Fruit fly (Drosophila melanogaster): ENCODE measurements around the gene CG33257.

The CG33257 gene

DNA sequence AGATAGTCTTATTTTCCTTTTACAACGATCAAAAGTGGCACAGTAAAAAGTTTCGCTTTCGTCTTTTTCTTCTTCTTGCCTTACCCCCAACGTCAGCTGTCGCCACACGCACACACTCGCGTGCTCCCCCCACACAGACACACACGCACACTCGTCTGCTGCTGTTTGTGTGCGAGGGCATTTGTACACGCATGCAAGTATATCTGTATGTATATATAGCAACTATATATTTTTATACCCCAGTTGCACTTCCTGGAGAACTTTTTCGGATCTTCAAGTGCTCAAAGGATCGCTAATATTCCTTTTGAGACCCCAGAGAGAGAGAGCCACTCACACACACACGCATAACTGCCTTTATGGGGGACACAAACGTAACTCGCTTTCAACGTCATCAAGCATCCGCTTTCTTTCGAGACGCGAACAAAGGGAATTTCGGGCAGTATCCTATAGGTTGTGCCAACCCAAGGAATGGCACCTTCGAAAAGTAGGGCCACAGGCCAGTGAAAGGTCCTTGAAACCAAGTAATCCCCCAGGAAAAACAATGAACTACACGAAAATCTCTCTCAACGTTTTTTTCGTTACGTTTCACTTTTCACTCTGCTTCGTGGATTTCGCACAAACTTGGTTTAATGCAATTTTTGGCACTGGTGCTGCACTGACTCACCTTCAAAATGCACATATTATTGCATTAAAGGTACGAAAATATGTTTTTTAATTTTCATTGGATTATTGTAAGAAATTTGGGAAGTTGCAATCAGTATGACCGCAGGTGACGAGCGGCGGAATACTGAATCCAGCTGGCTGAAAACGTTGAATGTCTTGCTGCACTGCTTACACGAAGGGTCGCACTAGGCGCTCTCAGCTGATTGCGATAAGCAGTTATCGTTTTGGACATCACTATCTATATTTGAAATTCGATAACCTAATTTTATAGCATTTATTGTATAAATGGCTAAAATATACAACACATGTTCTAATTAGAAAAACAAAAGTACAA lies 31.9 kb downstream of the CG33257 start, which contains the start of gene roq (continued):
- no peak for TF ChIP-seq CG8281 (tag; optimal IDR thresholded peaks at IDR 0.05)
- TF ChIP-seq Sin3A (optimal IDR thresholded peaks at IDR 0.05): peak; percentile 19
- TF ChIP-seq CG14710 (tag; optimal IDR thresholded peaks at IDR 0.05): peak; percentile 57
- no peak for TF ChIP-seq dysf (GFP tag; IDR thresholded peaks at IDR 0.05)
- peak; percentile 43 for TF ChIP-seq zen (tag; optimal IDR thresholded peaks at IDR 0.05)
- TF ChIP-seq pb (GFP tag; optimal IDR thresholded peaks at IDR 0.05): no peak
- TF ChIP-seq CG13624 (GFP tag; optimal IDR thresholded peaks at IDR 0.05): peak; percentile 12
- TF ChIP-seq amos (GFP tag; IDR thresholded peaks at IDR 0.05; ENCODE audit: partially characterized antibody): peak; percentile 59; the same call in 1 of the 2 replicates
- no peak for TF ChIP-seq CG15696 (tag; optimal IDR thresholded peaks at IDR 0.05)
- peak; percentile 72; the same call in 1 of the 2 replicates for TF ChIP-seq CG13287 (GFP tag; IDR thresholded peaks at IDR 0.05; ENCODE audit: partially characterized antibody)
- no peak for TF ChIP-seq Fer3 (tag; optimal IDR thresholded peaks at IDR 0.05)
- TF ChIP-seq CG8944 (GFP tag; optimal IDR thresholded peaks at IDR 0.05): no peak
- TF ChIP-seq trem (tag; optimal IDR thresholded peaks at IDR 0.05): peak; percentile 68
- TF ChIP-seq sug (tag; optimal IDR thresholded peaks at IDR 0.05): peak; percentile 93
- TF ChIP-seq stwl (tag; optimal IDR thresholded peaks at IDR 0.05): peak; percentile 88
- TF ChIP-seq CG3407 (GFP tag; optimal IDR thresholded peaks at IDR 0.05): no peak
- TF ChIP-seq eve (GFP tag; optimal IDR thresholded peaks at IDR 0.05): no peak
- no peak for TF ChIP-seq CG11398 (GFP tag; optimal IDR thresholded peaks at IDR 0.05)
- peak; percentile 1 for TF ChIP-seq CG12299 (tag; optimal IDR thresholded peaks at IDR 0.05)
- TF ChIP-seq CG13296 (GFP tag; optimal IDR thresholded peaks at IDR 0.05): no peak
- TF ChIP-seq cg (GFP tag; optimal IDR thresholded peaks at IDR 0.05): peak; percentile 98
- TF ChIP-seq ash1 (GFP tag; optimal IDR thresholded peaks at IDR 0.05): no peak
- peak; percentile 70 for TF ChIP-seq Ets97D (GFP tag; optimal IDR thresholded peaks at IDR 0.05)
- TF ChIP-seq CTCF (GFP tag; optimal IDR thresholded peaks at IDR 0.05): peak; percentile 28
- 0 out of 3 replicates have a peak, but pooled peaks have one; percentile 46 for TF ChIP-seq Dbx (GFP tag; IDR thresholded peaks at IDR 0.05)
- peak in 2 of 3 experiments; percentile 28 to 82 for TF ChIP-seq Stat92E (GFP tag; optimal IDR thresholded peaks at IDR 0.05)
- no peak for TF ChIP-seq az2 (GFP tag; optimal IDR thresholded peaks at IDR 0.05)
- no peak for TF ChIP-seq vnd (GFP tag; IDR thresholded peaks at IDR 0.05; ENCODE audit: partially characterized antibody)
- TF ChIP-seq gce (GFP tag; IDR thresholded peaks at IDR 0.05): no peak
- no peak for TF ChIP-seq CG4820 (GFP tag; optimal IDR thresholded peaks at IDR 0.05)
- no peak for TF ChIP-seq nau (GFP tag; optimal IDR thresholded peaks at IDR 0.05)
- peak; percentile 46; the same call in 1 of the 2 replicates for TF ChIP-seq ato (GFP tag; IDR thresholded peaks at IDR 0.05; ENCODE audit: partially characterized antibody)
- no peak for TF ChIP-seq CG6175 (GFP tag; IDR thresholded peaks at IDR 0.05)
- peak; percentile 17 for TF ChIP-seq NC2β (GFP tag; optimal IDR thresholded peaks at IDR 0.05)
- TF ChIP-seq CG1603 (tag; optimal IDR thresholded peaks at IDR 0.05): peak; percentile 85
- peak; percentile 45 for TF ChIP-seq vvl (GFP tag; IDR thresholded peaks at IDR 0.05)
- peak; percentile 1 for TF ChIP-seq Xbp1 (GFP tag; optimal IDR thresholded peaks at IDR 0.05)
- no peak for TF ChIP-seq CG12219 (GFP tag; optimal IDR thresholded peaks at IDR 0.05)
- peak; percentile 50; the same call in 1 of the 3 replicates for TF ChIP-seq mld (GFP tag; IDR thresholded peaks at IDR 0.05; ENCODE audit: partially characterized antibody)
- TF ChIP-seq Elba2 (GFP tag; optimal IDR thresholded peaks at IDR 0.05): peak; percentile 68
- peak; percentile 91 for TF ChIP-seq grn (GFP tag; optimal IDR thresholded peaks at IDR 0.05)
- peak; percentile 91 for TF ChIP-seq Dref (GFP tag; IDR thresholded peaks at IDR 0.05)
- TF ChIP-seq CG12659 (GFP tag; optimal IDR thresholded peaks at IDR 0.05): peak; percentile 61
- peak; percentile 93 for TF ChIP-seq CG17385 (GFP tag; optimal IDR thresholded peaks at IDR 0.05)
- no peak; the same call in 2 of the 3 replicates for TF ChIP-seq row (GFP tag; IDR thresholded peaks at IDR 0.05)
- TF ChIP-seq CG18262 (tag; optimal IDR thresholded peaks at IDR 0.05): no peak
- peak; percentile 3 for TF ChIP-seq cad (GFP tag; optimal IDR thresholded peaks at IDR 0.05)
- TF ChIP-seq chinmo (GFP tag; IDR thresholded peaks at IDR 0.05; ENCODE audit: partially characterized antibody): peak; percentile 72; the same call in 3 of the 4 replicates
